Worm (Caenorhabditis elegans) whole organism, L4 larva: ENCODE results near the gene C33F10.8.

Experiments
- D1046.2 ChIP-seq: fragments of 200-800 bp; sonication (Bioruptor generic); IDR thresholded peaks from 2 replicates; pipeline ENCODE4 v1.3.6; 2022; ENCODE audit warnings: missing genetic modification characterization, missing compliant biosample characterization
- F10B5.3 ChIP-seq: sonication (generic microtip); optimal IDR thresholded peaks from 2 replicates; lab custom pipeline; 2016; ENCODE audit warnings: mild to moderate bottlenecking, missing genetic modification characterization, missing compliant biosample characterization
- F26F4.8 ChIP-seq: fragments of 200-800 bp; sonication (Bioruptor generic); conservative IDR thresholded peaks from 2 replicates; pipeline ENCODE4 v1.3.6; 2022; ENCODE audit warnings: missing genetic modification characterization, missing compliant biosample characterization
- R02D3.7 ChIP-seq: fragments of 150-350 bp; sonication (generic microtip); optimal IDR thresholded peaks from 3 replicates; lab custom pipeline; 2014; ENCODE audit warnings: missing biosample characterization, missing genetic modification characterization
- Y5F2A.4 ChIP-seq: fragments of 200-800 bp; sonication (Bioruptor generic); optimal IDR thresholded peaks from 2 replicates; lab custom pipeline; 2018; ENCODE audit warnings: mild to moderate bottlenecking, missing genetic modification characterization, missing compliant biosample characterization
- aha-1 ChIP-seq: fragments of 150-350 bp; peaks from one replicate; lab custom pipeline; 2014; ENCODE audit warnings: missing biosample characterization, missing genetic modification characterization
- ama-1 ChIP-seq: fragments of 150-350 bp; optimal IDR thresholded peaks from 2 replicates; lab custom pipeline; 2014; ENCODE audit warnings: inconsistent platforms, mixed read lengths
- ceh-28 ChIP-seq: fragments of 150-350 bp; optimal IDR thresholded peaks from 2 replicates; lab custom pipeline; 2014; ENCODE audit warnings: missing biosample characterization, missing genetic modification reagents, missing genetic modification characterization
- ceh-62 ChIP-seq: sonication (generic microtip); optimal IDR thresholded peaks from 2 replicates; lab custom pipeline; 2017; ENCODE audit warnings: missing biosample characterization, missing genetic modification characterization
- ceh-82 ChIP-seq: sonication (generic microtip); optimal IDR thresholded peaks from 2 replicates; lab custom pipeline; 2017; ENCODE audit warnings: missing biosample characterization, missing genetic modification characterization
- ctbp-1 ChIP-seq: fragments of 200-800 bp; sonication (Bioruptor generic); IDR thresholded peaks from 2 replicates; pipeline ENCODE4 v1.3.6; 2022; ENCODE audit warnings: missing genetic modification reagents, missing genetic modification characterization, missing compliant biosample characterization
- dmd-9 ChIP-seq: fragments of 200-800 bp; sonication (Bioruptor generic); IDR thresholded peaks from 2 replicates; pipeline ENCODE4 v1.3.6; 2022; ENCODE audit warnings: missing genetic modification reagents, missing genetic modification characterization, missing compliant biosample characterization
- egl-43 ChIP-seq: fragments of 200-800 bp; sonication (Bioruptor generic); IDR thresholded peaks from 2 replicates; pipeline ENCODE4 v1.3.6; 2022; ENCODE audit warnings: missing genetic modification reagents, missing genetic modification characterization, missing compliant biosample characterization
- fkh-10 ChIP-seq: fragments of 150-350 bp; optimal IDR thresholded peaks from 2 replicates; lab custom pipeline; 2014; ENCODE audit warnings: missing biosample characterization, missing genetic modification reagents, missing genetic modification characterization
- fos-1 ChIP-seq: fragments of 150-350 bp; optimal IDR thresholded peaks from 2 replicates; lab custom pipeline; 2014; ENCODE audit warnings: missing biosample characterization, missing genetic modification characterization
- hmg-1.1 ChIP-seq: fragments of 200-800 bp; sonication (Bioruptor generic); IDR thresholded peaks from 2 replicates; pipeline ENCODE4 v1.3.6; 2022; ENCODE audit warnings: missing genetic modification reagents, missing genetic modification characterization, missing compliant biosample characterization
- jun-1 ChIP-seq: fragments of 150-350 bp; optimal IDR thresholded peaks from 2 replicates; lab custom pipeline; 2014; ENCODE audit warnings: missing biosample characterization, missing genetic modification reagents, missing genetic modification characterization
- lin-29 ChIP-seq: fragments of 200-800 bp; sonication (Bioruptor generic); IDR thresholded peaks from 2 replicates; pipeline ENCODE4 v1.3.6; 2022; ENCODE audit warnings: missing genetic modification reagents, missing genetic modification characterization, missing compliant biosample characterization
- lsy-2 ChIP-seq, 2 experiments: fragments of 150-350 bp in 1 of 2; sonication (generic microtip) in 1 of 2; optimal IDR thresholded peaks; 2 replicates each; lab custom pipeline; 2014 to 2017; ENCODE audit warnings: missing biosample characterization in 2 of 2, missing genetic modification characterization in 2 of 2
- madf-9 ChIP-seq: fragments of 200-800 bp; sonication (Bioruptor generic); conservative IDR thresholded peaks from 2 replicates; pipeline ENCODE4 v1.3.6; 2022; ENCODE audit warnings: missing genetic modification reagents, missing genetic modification characterization, missing compliant biosample characterization
- mdl-1 ChIP-seq, 2 experiments: fragments of 150-350 bp in 1 of 2; sonication (generic microtip) in 1 of 2; optimal IDR thresholded peaks; 2 replicates each; lab custom pipeline; 2014 to 2017; ENCODE audit warnings: missing biosample characterization in 2 of 2, missing genetic modification characterization in 2 of 2
- mxl-3 ChIP-seq: fragments of 200-800 bp; sonication (Bioruptor generic); optimal IDR thresholded peaks from 2 replicates; lab custom pipeline; 2018; ENCODE audit warnings: mild to moderate bottlenecking, missing genetic modification characterization, missing compliant biosample characterization
- nhr-111 ChIP-seq: fragments of 200-800 bp; sonication (Bioruptor generic); optimal IDR thresholded peaks from 2 replicates; lab custom pipeline; 2018; ENCODE audit warnings: mild to moderate bottlenecking, missing genetic modification characterization, missing compliant biosample characterization
- nhr-237 ChIP-seq: sonication (generic microtip); optimal IDR thresholded peaks from 2 replicates; lab custom pipeline; 2017; ENCODE audit warnings: missing biosample characterization, missing genetic modification characterization
- nhr-28 ChIP-seq: fragments of 150-350 bp; optimal IDR thresholded peaks from 2 replicates; lab custom pipeline; 2014; ENCODE audit warnings: missing biosample characterization, missing genetic modification characterization
- nhr-6 ChIP-seq: fragments of 150-350 bp; optimal IDR thresholded peaks from 2 replicates; lab custom pipeline; 2014; ENCODE audit warnings: missing biosample characterization, missing genetic modification characterization
- pqm-1 ChIP-seq: sonication (generic microtip); optimal IDR thresholded peaks from 2 replicates; lab custom pipeline; 2017; ENCODE audit warnings: missing biosample characterization, missing genetic modification characterization
- set-16 ChIP-seq: fragments of 200-800 bp; sonication (Bioruptor generic); IDR thresholded peaks from 2 replicates; pipeline ENCODE4 v1.3.6; 2022; ENCODE audit warnings: missing genetic modification reagents, missing genetic modification characterization, missing compliant biosample characterization
- skn-1 ChIP-seq: fragments of 150-350 bp; optimal IDR thresholded peaks from 2 replicates; lab custom pipeline; 2014; ENCODE audit warnings: missing biosample characterization, missing genetic modification characterization
- spr-1 ChIP-seq: sonication (generic microtip); optimal IDR thresholded peaks from 2 replicates; lab custom pipeline; 2016; ENCODE audit warnings: mild to moderate bottlenecking, missing genetic modification characterization, missing compliant biosample characterization
- spr-3 ChIP-seq: fragments of 200-800 bp; sonication (Bioruptor generic); optimal IDR thresholded peaks from 2 replicates; lab custom pipeline; 2018; ENCODE audit warnings: mild to moderate bottlenecking, missing genetic modification characterization, missing compliant biosample characterization
- tra-1 ChIP-seq: fragments of 200-800 bp; sonication (Bioruptor generic); IDR thresholded peaks from 2 replicates; pipeline ENCODE4 v1.3.6; 2022; ENCODE audit warnings: missing genetic modification reagents, missing genetic modification characterization, missing compliant biosample characterization
- unc-130 ChIP-seq: sonication (generic microtip); optimal IDR thresholded peaks from 2 replicates; lab custom pipeline; 2016; ENCODE audit warnings: missing genetic modification reagents, missing genetic modification characterization, missing compliant biosample characterization
- unc-62 ChIP-seq, 3 experiments: fragments of 150-350 bp in 1 of 3; sonication (generic microtip); optimal IDR thresholded peaks in 2 of 3; peaks in 1 of 3; 1 replicate in 1 of 3; 2 replicates in 2 of 3; lab custom pipeline; 2014 to 2017; ENCODE audit warnings: missing biosample characterization in 3 of 3, missing genetic modification characterization in 3 of 3, missing genetic modification reagents in 3 of 3, missing genotype in 1 of 3
- vab-7 ChIP-seq: fragments of 200-800 bp; sonication (Bioruptor generic); IDR thresholded peaks from 2 replicates; pipeline ENCODE4 v1.3.6; 2022; ENCODE audit warnings: missing genetic modification reagents, missing genetic modification characterization, missing compliant biosample characterization
- zip-11 ChIP-seq: fragments of 200-800 bp; sonication (Bioruptor generic); IDR thresholded peaks from 2 replicates; pipeline ENCODE4 v1.3.6; 2022; ENCODE audit warnings: missing genetic modification characterization, missing compliant biosample characterization
- zip-2 ChIP-seq: fragments of 150-350 bp; optimal IDR thresholded peaks from 2 replicates; lab custom pipeline; 2014; ENCODE audit warnings: missing biosample characterization, missing genetic modification characterization

C33F10.8 gene

ce11 chrII:4871834-4872233 lies 46.8 kb upstream of the C33F10.8 start:
- TF ChIP-seq D1046.2 = no peak
- TF ChIP-seq lsy-2 (tag; optimal IDR thresholded peaks at IDR 0.05; lab: Kevin White, UChicago) = no peak
- TF ChIP-seq ceh-82 (tag; lab: Kevin White, UChicago) = peak; percentile 20

DNA sequence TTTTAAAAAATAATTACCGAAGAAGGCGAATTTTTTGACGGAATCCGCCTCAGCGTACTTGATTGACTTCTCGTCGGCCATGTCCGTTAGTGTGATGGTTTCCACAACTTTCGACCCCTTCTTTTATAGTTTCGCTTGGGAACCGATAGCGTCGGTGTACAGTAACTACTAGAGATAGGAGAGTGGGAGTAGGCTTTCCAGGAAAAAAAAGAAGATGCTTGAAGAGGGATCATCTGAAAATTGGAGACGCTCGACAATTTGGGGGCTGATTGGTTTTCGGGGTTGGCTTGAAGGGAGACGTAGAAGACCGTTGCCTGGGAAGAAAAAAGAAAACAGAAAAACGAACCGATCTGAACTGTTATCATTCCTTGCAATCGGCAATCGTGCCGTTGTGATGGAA lies 45.7 kb upstream of the C33F10.8 start, which contains the start of gene col-20:
Gene col-20, minus strand, starts transcription at position 101 of the 400 bp plus-strand sequence.
- TF ChIP-seq mdl-1 (tag; optimal IDR thresholded peaks at IDR 0.05; lab: Kevin White, UChicago) (no peak), pqm-1 (tag; lab: Kevin White, UChicago) (no peak), nhr-28 (tag; lab: Kevin White, UChicago) (no peak), jun-1 (tag; lab: Kevin White, UChicago) (no peak), spr-1 (no peak), fos-1 (no peak), nhr-6 (no peak), nhr-237 (tag; lab: Kevin White, UChicago) (no peak), R02D3.7 (tag; lab: Kevin White, UChicago) (no peak), tra-1 (GFP tag; lab: Robert Waterston, UW) (no peak), Y5F2A.4 (GFP tag; lab: Kevin White, UChicago) (no peak), aha-1 (tag; lab: Kevin White, UChicago) (no peak)
- TF ChIP-seq, all 104 proteins: peak for 0

- TF ChIP-seq aha-1 (tag; lab: Kevin White, UChicago) = peak; percentile 7
- TF ChIP-seq madf-9 = peak; percentile 2; the same call in 1 of the 2 replicates
- peak; percentile 98 for TF ChIP-seq set-16 (GFP tag; lab: Robert Waterston, UW)
- 0 out of 2 replicates have a peak, but pooled peaks have one; percentile 33 for TF ChIP-seq egl-43
- no peak for TF ChIP-seq unc-62 (GFP tag; optimal IDR thresholded peaks at IDR 0.05 in 1 of 2; lab: Kevin White, UChicago)
- no peak for TF ChIP-seq unc-62 (tag; optimal IDR thresholded peaks at IDR 0.05; lab: Kevin White, UChicago)
- no peak for TF ChIP-seq unc-130 (GFP tag; lab: Kevin White, UChicago)
- TF ChIP-seq ctbp-1 = 0 out of 2 replicates have a peak, but pooled peaks have one; percentile 29
- no peak for TF ChIP-seq lin-29 (GFP tag; lab: Robert Waterston, UW)
Measured at ce11 chrII:4869793-4870343, 44.8 kb upstream of the C33F10.8 start.

- TF ChIP-seq R02D3.7 (tag; lab: Kevin White, UChicago) (no peak), nhr-111 (no peak), dmd-9 (GFP tag; lab: Robert Waterston, UW) (no peak), nhr-237 (tag; lab: Kevin White, UChicago) (no peak), zip-11 (GFP tag; lab: Robert Waterston, UW) (no peak), skn-1 (tag; lab: Kevin White, UChicago) (no peak), zip-2 (no peak), ceh-62 (tag; lab: Kevin White, UChicago) (no peak), vab-7 (GFP tag; lab: Robert Waterston, UW) (no peak), lin-29 (GFP tag; lab: Robert Waterston, UW) (no peak), ceh-28 (tag; lab: Kevin White, UChicago) (no peak), mxl-3 (GFP tag; lab: Kevin White, UChicago) (no peak), F10B5.3 (no peak), fkh-10 (GFP tag; lab: Kevin White, UChicago) (no peak), hmg-1.1 (GFP tag; lab: Robert Waterston, UW) (no peak), F26F4.8 (GFP tag; lab: Robert Waterston, UW) (no peak), egl-43 (no peak), D1046.2 (no peak), spr-3 (no peak), ama-1 (no peak)
Measured at ce11 chrII:4867476-4867875, 42.4 kb upstream of the C33F10.8 start, which contains the start of gene col-17. Gene col-17, minus strand, starts transcription at chrII:4867576.
